Fruit fly (Drosophila melanogaster): ENCODE measurements around the gene CG7920.

The CG7920 gene

DNA sequence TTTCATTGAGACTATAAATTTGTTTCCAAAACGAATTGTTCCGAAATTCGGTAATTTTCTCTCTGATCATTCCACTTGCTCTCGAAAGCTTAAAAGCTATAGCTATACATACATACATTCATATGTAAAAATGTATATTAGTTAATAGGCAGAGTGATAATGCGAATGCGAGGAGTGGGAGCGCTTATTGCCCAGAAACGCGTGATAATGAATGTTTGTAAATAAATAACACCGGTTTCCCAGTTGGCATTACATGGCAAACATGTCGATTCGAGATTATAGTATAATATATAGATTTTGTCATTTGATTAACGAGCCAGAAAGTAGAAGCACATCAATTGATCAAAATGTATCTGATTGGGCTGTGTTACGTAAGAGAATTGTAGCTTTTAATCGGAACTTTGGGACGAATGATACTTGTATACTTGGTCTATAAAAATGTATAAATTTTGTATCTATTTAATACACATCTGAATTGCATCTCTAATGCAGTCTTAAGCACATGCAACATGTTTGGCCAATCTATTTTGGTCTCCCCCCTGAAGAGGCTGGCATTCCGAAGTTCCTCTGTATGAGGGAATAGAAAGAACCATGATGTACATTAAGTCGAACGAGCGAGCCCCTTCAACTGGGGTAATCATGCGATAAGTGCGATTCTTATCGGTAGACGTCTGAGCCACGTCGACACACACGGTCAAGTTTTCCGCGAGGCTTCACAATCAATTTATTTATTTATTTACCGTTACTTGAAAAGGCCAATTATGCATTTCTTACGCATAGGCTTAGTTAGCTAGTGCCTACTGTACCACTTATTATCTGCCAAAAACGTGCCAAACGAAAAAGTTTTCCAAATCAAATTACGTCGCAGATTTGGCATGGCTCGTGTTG is 2.2 kb downstream of the CG7920 start (continued):
- no peak for TF ChIP-seq insv (GFP tag; optimal IDR thresholded peaks at IDR 0.05)
- no peak for TF ChIP-seq btn (GFP tag; optimal IDR thresholded peaks at IDR 0.05)
- TF ChIP-seq CG14710 (tag; optimal IDR thresholded peaks at IDR 0.05) = no peak
- TF ChIP-seq Hsf (GFP tag; optimal IDR thresholded peaks at IDR 0.05) = no peak
- TF ChIP-seq HLH4C (GFP tag; IDR thresholded peaks at IDR 0.05; ENCODE audit: partially characterized antibody) = no peak
- no peak for TF ChIP-seq zen (tag; optimal IDR thresholded peaks at IDR 0.05)
- TF ChIP-seq CG4854 (GFP tag; optimal IDR thresholded peaks at IDR 0.05) = no peak
- 0 out of 2 replicates have a peak, but pooled peaks have one; percentile 25 for TF ChIP-seq Ada2b (GFP tag; IDR thresholded peaks at IDR 0.05)
- peak; percentile 42; the same call in 1 of the 2 replicates for TF ChIP-seq lmd (GFP tag; IDR thresholded peaks at IDR 0.05)
- no peak for TF ChIP-seq CG7745 (tag; optimal IDR thresholded peaks at IDR 0.05)
- TF ChIP-seq exex (tag; optimal IDR thresholded peaks at IDR 0.05) = peak; percentile 64
- TF ChIP-seq CG14860 (GFP tag; IDR thresholded peaks at IDR 0.05; ENCODE audit: partially characterized antibody) = no peak
- no peak for TF ChIP-seq CkIIα-i1 (GFP tag; IDR thresholded peaks at IDR 0.05)
- TF ChIP-seq CG1602 (GFP tag; optimal IDR thresholded peaks at IDR 0.05) = no peak
- no peak for TF ChIP-seq CG9609 (GFP tag; optimal IDR thresholded peaks at IDR 0.05)
- TF ChIP-seq sob (GFP tag; IDR thresholded peaks at IDR 0.05) = no peak
- no peak for TF ChIP-seq CG8290 (GFP tag; optimal IDR thresholded peaks at IDR 0.05)
- TF ChIP-seq CG8290 (tag; optimal IDR thresholded peaks at IDR 0.05) = peak in 1 of 2 experiments; percentile 44
- TF ChIP-seq CG11456 (GFP tag; IDR thresholded peaks at IDR 0.05) = no peak
- no peak for TF ChIP-seq CG16863 (GFP tag; optimal IDR thresholded peaks at IDR 0.05)
- TF ChIP-seq CG1233 (GFP tag; optimal IDR thresholded peaks at IDR 0.05) = no peak
- TF ChIP-seq tio (GFP tag; optimal IDR thresholded peaks at IDR 0.05) = no peak
- TF ChIP-seq ttk (GFP tag; IDR thresholded peaks at IDR 0.05) = 0 out of 2 replicates have a peak, but pooled peaks have one; percentile 9
- no peak for TF ChIP-seq eve (GFP tag; optimal IDR thresholded peaks at IDR 0.05)
- no peak for TF ChIP-seq Tbp (GFP tag; optimal IDR thresholded peaks at IDR 0.05)
- peak; percentile 71 for TF ChIP-seq grn (GFP tag; optimal IDR thresholded peaks at IDR 0.05)
- 0 out of 2 replicates have a peak, but pooled peaks have one; percentile 16 for TF ChIP-seq CG32772 (GFP tag; IDR thresholded peaks at IDR 0.05)

DNA sequence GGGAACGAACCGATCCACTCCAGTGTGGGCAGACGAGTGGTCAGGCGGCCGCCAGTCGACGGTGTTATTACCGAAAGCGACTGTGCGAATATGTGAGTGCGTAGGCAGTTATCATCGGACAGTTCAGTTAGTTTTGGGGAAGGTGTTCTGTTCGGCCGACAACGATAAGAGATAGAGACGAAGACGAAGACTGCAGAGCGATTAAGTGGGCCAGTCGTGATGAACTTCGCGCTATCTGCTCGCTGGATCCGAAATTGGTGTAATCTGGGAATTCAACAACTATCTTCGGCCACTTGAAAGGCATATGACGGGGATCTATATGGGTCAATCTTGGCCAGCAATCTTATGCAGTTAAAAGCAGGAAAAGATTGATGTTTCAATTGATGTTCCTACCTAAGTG is 5.9 kb downstream of the CG7920 start, which contains the start of gene CG7912:
Gene CG7912 (minus strand): TSS at position 17 of the 400 bp plus-strand sequence.
- TF ChIP-seq slou (GFP tag; optimal IDR thresholded peaks at IDR 0.05) (no peak), cwo (GFP tag; optimal IDR thresholded peaks at IDR 0.05) (peak; percentile 20), Optix (GFP tag; IDR thresholded peaks at IDR 0.05) (no peak), exex (tag; optimal IDR thresholded peaks at IDR 0.05) (peak; percentile 88), sd (tag; optimal IDR thresholded peaks at IDR 0.05) (peak; percentile 8), mirr (GFP tag; optimal IDR thresholded peaks at IDR 0.05) (peak; percentile 75), Deaf1 (tag; optimal IDR thresholded peaks at IDR 0.05) (peak; percentile 53), sug (tag; optimal IDR thresholded peaks at IDR 0.05) (peak; percentile 20), pho (GFP tag; optimal IDR thresholded peaks at IDR 0.05) (no peak), vvl (GFP tag; IDR thresholded peaks at IDR 0.05) (no peak), Hey (tag; optimal IDR thresholded peaks at IDR 0.05) (peak; percentile 63), Atf6 (GFP tag; IDR thresholded peaks at IDR 0.05) (no peak), CG12104 (GFP tag; optimal IDR thresholded peaks at IDR 0.05) (no peak), grn (GFP tag; optimal IDR thresholded peaks at IDR 0.05) (peak; percentile 87), Tbp (GFP tag; optimal IDR thresholded peaks at IDR 0.05) (no peak)
